Fruit fly (Drosophila melanogaster) whole organism, embryonic: Measurements from ENCODE around the gene Ccp84Ad.

Source experiments
- ATbp ChIP-seq: fragments of 200-800 bp; sonication (Bioruptor generic); optimal IDR thresholded peaks from 2 replicates; lab custom pipeline; 2017; ENCODE audit warnings: missing biosample characterization, mild to moderate bottlenecking, missing genetic modification characterization, missing genetic modification reagents
- Atf3 ChIP-seq: fragments of 200-800 bp; sonication (Bioruptor generic); optimal IDR thresholded peaks from 3 replicates; lab custom pipeline; 2016; ENCODE audit warnings: missing biosample characterization, missing genetic modification characterization
- B-H2 ChIP-seq: fragments of 200-800 bp; sonication (Bioruptor generic); optimal IDR thresholded peaks from 2 replicates; lab custom pipeline; 2018; ENCODE audit warnings: missing biosample characterization, mild to moderate bottlenecking, missing genetic modification characterization
- CG10321 ChIP-seq: fragments of 200-800 bp; sonication (Bioruptor generic); IDR thresholded peaks from 2 replicates; pipeline ENCODE4 v1.3.6; 2022; ENCODE audit warnings: missing biosample characterization, missing genetic modification characterization
- CG10366 ChIP-seq: fragments of 200-800 bp; sonication (Bioruptor generic); IDR thresholded peaks from 2 replicates; pipeline ENCODE4 v1.3.6; 2022; ENCODE audit warnings: missing biosample characterization, missing genetic modification characterization
- CG1233 ChIP-seq: fragments of 200-800 bp; sonication (Bioruptor generic); optimal IDR thresholded peaks from 4 replicates; lab custom pipeline; 2018; ENCODE audit warnings: missing biosample characterization, mild to moderate bottlenecking, missing genetic modification characterization
- CG13287 ChIP-seq: fragments of 200-800 bp; sonication (Bioruptor generic); IDR thresholded peaks from 2 replicates; pipeline ENCODE4 v1.3.6; 2022; ENCODE audit warnings: missing biosample characterization, missing genetic modification characterization; ENCODE audit not compliant: partially characterized antibody
- CG14014 ChIP-seq: fragments of 200-800 bp; sonication (Bioruptor generic); IDR thresholded peaks from 2 replicates; pipeline ENCODE4 v1.3.6; 2022; ENCODE audit warnings: missing biosample characterization, missing genetic modification characterization
- CG1529 ChIP-seq: fragments of 200-800 bp; sonication (Bioruptor generic); optimal IDR thresholded peaks from 3 replicates; lab custom pipeline; 2018; ENCODE audit warnings: missing biosample characterization, missing genetic modification characterization
- CG15479 ChIP-seq: fragments of 200-800 bp; sonication (Bioruptor generic); optimal IDR thresholded peaks from 3 replicates; lab custom pipeline; 2019; ENCODE audit warnings: missing biosample characterization, mild to moderate bottlenecking, missing genetic modification characterization, moderate library complexity
- CG17328 ChIP-seq: fragments of 200-800 bp; sonication (Bioruptor generic); IDR thresholded peaks from 2 replicates; pipeline ENCODE4 v1.3.6; 2022; ENCODE audit warnings: missing biosample characterization, missing genetic modification characterization
- CG2678 ChIP-seq: fragments of 200-800 bp; sonication (Bioruptor generic); optimal IDR thresholded peaks from 3 replicates; lab custom pipeline; 2019; ENCODE audit warnings: missing biosample characterization, mild to moderate bottlenecking, missing genetic modification characterization, moderate library complexity
- CG30431 ChIP-seq: fragments of 200-800 bp; sonication (Bioruptor generic); optimal IDR thresholded peaks from 2 replicates; lab custom pipeline; 2017; ENCODE audit warnings: missing biosample characterization, missing genetic modification characterization
- CG34224 ChIP-seq: fragments of 200-800 bp; sonication (Bioruptor generic); IDR thresholded peaks from 3 replicates; pipeline ENCODE4 v1.3.6; 2022; ENCODE audit warnings: missing biosample characterization, missing genetic modification characterization; ENCODE audit not compliant: partially characterized antibody
- CG4328 ChIP-seq: fragments of 200-800 bp; sonication (Bioruptor generic); optimal IDR thresholded peaks from 3 replicates; lab custom pipeline; 2017; ENCODE audit warnings: missing biosample characterization, missing genetic modification reagents, missing genetic modification characterization
- CG4854 ChIP-seq: fragments of 200-800 bp; sonication (Bioruptor generic); optimal IDR thresholded peaks from 2 replicates; lab custom pipeline; 2016; ENCODE audit warnings: missing biosample characterization, missing genetic modification characterization, inconsistent platforms
- CG6175 ChIP-seq: fragments of 200-800 bp; sonication (Bioruptor generic); IDR thresholded peaks from 3 replicates; pipeline ENCODE4 v1.3.6; 2022; ENCODE audit warnings: missing biosample characterization, missing genetic modification characterization
- CG6813 ChIP-seq: fragments of 200-800 bp; sonication (Bioruptor generic); optimal IDR thresholded peaks from 2 replicates; lab custom pipeline; 2017; ENCODE audit warnings: missing biosample characterization, missing genetic modification characterization, mild to moderate bottlenecking, moderate library complexity, missing genetic modification reagents
- CG7963 ChIP-seq: fragments of 200-800 bp; sonication (Bioruptor generic); IDR thresholded peaks from 3 replicates; pipeline ENCODE4 v1.3.6; 2022; ENCODE audit warnings: missing biosample characterization, missing genetic modification characterization; ENCODE audit not compliant: partially characterized antibody
- CG7987 ChIP-seq: fragments of 200-800 bp; sonication (Bioruptor generic); optimal IDR thresholded peaks from 2 replicates; lab custom pipeline; 2018; ENCODE audit warnings: missing biosample characterization, mild to moderate bottlenecking, missing genetic modification characterization, moderate library complexity
- CG9817 ChIP-seq: fragments of 200-800 bp; sonication (Bioruptor generic); optimal IDR thresholded peaks from 2 replicates; lab custom pipeline; 2018; ENCODE audit warnings: missing biosample characterization, mild to moderate bottlenecking, missing genetic modification characterization, moderate library complexity
- Dp ChIP-seq: fragments of 200-800 bp; sonication (Bioruptor generic); optimal IDR thresholded peaks from 2 replicates; lab custom pipeline; 2018; ENCODE audit warnings: missing biosample characterization, mild to moderate bottlenecking, missing genetic modification characterization, moderate library complexity
- Hey ChIP-seq: fragments of 200-800 bp; sonication (Bioruptor generic); optimal IDR thresholded peaks from 3 replicates; lab custom pipeline; 2018; ENCODE audit warnings: missing biosample characterization, mild to moderate bottlenecking, missing genetic modification characterization
- Jarid2 ChIP-seq: fragments of 200-800 bp; sonication (Bioruptor generic); optimal IDR thresholded peaks from 3 replicates; lab custom pipeline; 2017; ENCODE audit warnings: mild to moderate bottlenecking, missing biosample characterization, missing genetic modification reagents, missing genetic modification characterization
- Lhr ChIP-seq: fragments of 200-800 bp; sonication (Bioruptor generic); optimal IDR thresholded peaks from 3 replicates; lab custom pipeline; 2017; ENCODE audit warnings: mild to moderate bottlenecking, missing biosample characterization, missing genetic modification reagents, missing genetic modification characterization
- MTF-1 ChIP-seq: fragments of 200-800 bp; sonication (Bioruptor generic); optimal IDR thresholded peaks from 2 replicates; lab custom pipeline; 2018; ENCODE audit warnings: missing biosample characterization, mild to moderate bottlenecking, missing genetic modification characterization, borderline replicate concordance
- Mad ChIP-seq: fragments of 200-800 bp; sonication (Bioruptor generic); optimal IDR thresholded peaks from 2 replicates; lab custom pipeline; 2016; ENCODE audit warnings: missing biosample characterization, missing genetic modification characterization
- NC2α ChIP-seq: fragments of 200-800 bp; sonication (Bioruptor generic); optimal IDR thresholded peaks from 2 replicates; lab custom pipeline; 2016; ENCODE audit warnings: missing biosample characterization, missing genetic modification characterization
- Nf-YA ChIP-seq: fragments of 200-800 bp; sonication (Bioruptor generic); IDR thresholded peaks from 2 replicates; pipeline ENCODE4 v1.3.6; 2022; ENCODE audit warnings: missing biosample characterization, missing genetic modification characterization
- Pdp1 ChIP-seq, 2 experiments: fragments of 200-800 bp; sonication (Bioruptor generic); optimal IDR thresholded peaks; 3 replicates each; lab custom pipeline; 2016; ENCODE audit warnings: missing biosample characterization in 2 of 2, missing genetic modification characterization in 2 of 2, mild to moderate bottlenecking in 1 of 2, moderate library complexity in 1 of 2
- Sin3A ChIP-seq: fragments of >200 bp; optimal IDR thresholded peaks from 2 replicates; lab custom pipeline; 2018
- Ssrp ChIP-seq: fragments of 200-800 bp; sonication (Bioruptor generic); optimal IDR thresholded peaks from 2 replicates; lab custom pipeline; 2018; ENCODE audit warnings: missing biosample characterization, mild to moderate bottlenecking, missing genetic modification characterization, moderate library complexity
- amos ChIP-seq: fragments of 200-800 bp; sonication (Bioruptor generic); IDR thresholded peaks from 2 replicates; pipeline ENCODE4 v1.3.6; 2022; ENCODE audit warnings: missing biosample characterization, missing genetic modification characterization; ENCODE audit not compliant: partially characterized antibody
- bsh ChIP-seq, 2 experiments: fragments of 200-800 bp; sonication (Bioruptor generic); optimal IDR thresholded peaks; 2 replicates each; lab custom pipeline; 2017 to 2018; ENCODE audit warnings: mild to moderate bottlenecking in 2 of 2, missing biosample characterization in 2 of 2, missing genetic modification characterization in 2 of 2, moderate library complexity in 1 of 2
- cas ChIP-seq: fragments of 200-800 bp; sonication (Bioruptor generic); IDR thresholded peaks from 2 replicates; pipeline ENCODE4 v1.3.6; 2022; ENCODE audit warnings: missing biosample characterization, missing genetic modification characterization
- chinmo ChIP-seq: fragments of 200-800 bp; sonication (Bioruptor generic); IDR thresholded peaks from 4 replicates; pipeline ENCODE4 v1.3.6; 2022; ENCODE audit warnings: missing biosample characterization, missing genetic modification characterization; ENCODE audit not compliant: partially characterized antibody
- ci ChIP-seq: fragments of 200-800 bp; sonication (Bioruptor generic); IDR thresholded peaks from 3 replicates; pipeline ENCODE4 v1.3.6; 2022; ENCODE audit warnings: missing biosample characterization, missing genetic modification characterization
- fd3F ChIP-seq: fragments of 200-800 bp; sonication (Bioruptor generic); optimal IDR thresholded peaks from 2 replicates; lab custom pipeline; 2018; ENCODE audit warnings: missing biosample characterization, mild to moderate bottlenecking, missing genetic modification characterization, moderate library complexity
- grau ChIP-seq: fragments of 200-800 bp; optimal IDR thresholded peaks from 3 replicates; lab custom pipeline; 2019; ENCODE audit warnings: missing biosample characterization, mild to moderate bottlenecking, missing genetic modification characterization, moderate library complexity
- grn ChIP-seq: fragments of 200-800 bp; sonication (Bioruptor generic); optimal IDR thresholded peaks from 3 replicates; lab custom pipeline; 2017; ENCODE audit warnings: missing biosample characterization, missing genetic modification characterization
- lov ChIP-seq, 2 experiments: fragments of 200-800 bp in 1 of 2; fragments of >200 bp in 1 of 2; sonication (Bioruptor generic) in 1 of 2; IDR thresholded peaks in 1 of 2; optimal IDR thresholded peaks in 1 of 2; 2 replicates in 1 of 2; 3 replicates in 1 of 2; pipeline versions ENCODE4 v1.3.6 to Lab custom; 2017 to 2022; ENCODE audit warnings: missing biosample characterization in 1 of 2, missing genetic modification characterization in 1 of 2
- nerfin-1 ChIP-seq: fragments of 200-800 bp; sonication (Bioruptor generic); optimal IDR thresholded peaks from 3 replicates; lab custom pipeline; 2019; ENCODE audit warnings: missing biosample characterization, mild to moderate bottlenecking, missing genetic modification characterization, moderate library complexity
- sd ChIP-seq: fragments of 200-800 bp; sonication (Bioruptor generic); optimal IDR thresholded peaks from 3 replicates; lab custom pipeline; 2018; ENCODE audit warnings: missing biosample characterization, mild to moderate bottlenecking, missing genetic modification characterization, moderate library complexity
- tgo ChIP-seq: fragments of 200-800 bp; sonication (Bioruptor generic); IDR thresholded peaks from 3 replicates; pipeline ENCODE4 v1.3.6; 2022; ENCODE audit warnings: missing biosample characterization, missing genetic modification characterization
- zfh1 ChIP-seq: fragments of 200-800 bp; sonication (Bioruptor generic); IDR thresholded peaks from 3 replicates; pipeline ENCODE4 v1.3.6; 2022; ENCODE audit warnings: missing biosample characterization, missing genetic modification characterization

Gene Ccp84Ad

dm6 chr3R:6664371-6665116 is 28.0 kb upstream of the Ccp84Ad start (continued):
- peak; percentile 56 for TF ChIP-seq CG15479 (GFP tag; lab: Kevin White, UChicago)
- TF ChIP-seq ci (GFP tag; lab: Robert Waterston, UW): peak; percentile 30; the same call in 2 of the 3 replicates
- 0 out of 3 replicates have a peak, but pooled peaks have one; percentile 10 for TF ChIP-seq CG34224
- peak; percentile 6 for TF ChIP-seq MTF-1
- TF ChIP-seq CG7963: 0 out of 3 replicates have a peak, but pooled peaks have one; percentile 15
- peak; percentile 31 for TF ChIP-seq Ssrp (tag; lab: Kevin White, UChicago)
- peak; percentile 20 for TF ChIP-seq CG2678
- TF ChIP-seq CG6813 (GFP tag; lab: Kevin White, UChicago): peak; percentile 49
- 0 out of 4 replicates have a peak, but pooled peaks have one; percentile 32 for TF ChIP-seq chinmo (GFP tag; lab: Robert Waterston, UW)
- TF ChIP-seq Lhr (GFP tag; lab: Kevin White, UChicago): peak; percentile 3

dm6 chr3R:6665117-6665654 is 27.3 kb upstream of the Ccp84Ad start:
- TF ChIP-seq CG6813 (GFP tag; lab: Kevin White, UChicago): peak; percentile 44
- no peak for TF ChIP-seq Dp (GFP tag; lab: Kevin White, UChicago)
- peak; percentile 3 for TF ChIP-seq Jarid2 (GFP tag; lab: Kevin White, UChicago)
- TF ChIP-seq Hey (tag; lab: Kevin White, UChicago): peak; percentile 9
- TF ChIP-seq fd3F (GFP tag; lab: Kevin White, UChicago): no peak
- TF ChIP-seq Nf-YA (GFP tag; lab: Robert Waterston, UW): peak; percentile 55
- TF ChIP-seq ATbp (GFP tag; lab: Kevin White, UChicago): peak; percentile 80
- TF ChIP-seq nerfin-1 (tag; lab: Kevin White, UChicago): no peak
- no peak for TF ChIP-seq B-H2 (GFP tag; lab: Kevin White, UChicago)
- TF ChIP-seq sd: no peak
- TF ChIP-seq lov (optimal IDR thresholded peaks at IDR 0.05; lab: Kevin White, UChicago): no peak
- TF ChIP-seq lov (GFP tag; IDR thresholded peaks at IDR 0.05; lab: Robert Waterston, UW): 0 out of 3 replicates have a peak, but pooled peaks have one; percentile 65
- TF ChIP-seq CG15479 (GFP tag; lab: Kevin White, UChicago): peak; percentile 21
- peak; percentile 66 for TF ChIP-seq zfh1 (GFP tag; lab: Robert Waterston, UW)
- TF ChIP-seq amos (GFP tag; lab: Robert Waterston, UW): no peak
- peak; percentile 53 for TF ChIP-seq CG17328
- peak; percentile 49 for TF ChIP-seq Lhr (GFP tag; lab: Kevin White, UChicago)
- no peak for TF ChIP-seq Pdp1 (GFP tag; optimal IDR thresholded peaks at IDR 0.05; lab: Kevin White, UChicago)
- TF ChIP-seq CG1529: peak; percentile 39
- TF ChIP-seq CG10321 (GFP tag; lab: Robert Waterston, UW): no peak
- TF ChIP-seq CG9817 (tag; lab: Kevin White, UChicago): no peak
- no peak for TF ChIP-seq tgo (GFP tag; lab: Robert Waterston, UW)
- TF ChIP-seq CG10366: no peak
- TF ChIP-seq CG1233 (GFP tag; lab: Kevin White, UChicago): peak; percentile 31
- peak; percentile 41 for TF ChIP-seq grau (tag; lab: Kevin White, UChicago)
- no peak for TF ChIP-seq Atf3 (GFP tag; lab: Kevin White, UChicago)
- no peak for TF ChIP-seq Mad (GFP tag; lab: Kevin White, UChicago)
- peak; percentile 69 for TF ChIP-seq grn (GFP tag; lab: Kevin White, UChicago)
- peak; percentile 81 for TF ChIP-seq ci (GFP tag; lab: Robert Waterston, UW)
- TF ChIP-seq CG6175 (GFP tag; lab: Robert Waterston, UW): 0 out of 3 replicates have a peak, but pooled peaks have one; percentile 51
- TF ChIP-seq CG4854 (GFP tag; lab: Kevin White, UChicago): no peak
- TF ChIP-seq bsh (GFP tag; optimal IDR thresholded peaks at IDR 0.05; lab: Kevin White, UChicago): peak in 1 of 2 experiments; percentile 57
- no peak for TF ChIP-seq NC2α (GFP tag; lab: Kevin White, UChicago)
- TF ChIP-seq CG14014 (GFP tag; lab: Robert Waterston, UW): no peak
- 0 out of 2 replicates have a peak, but pooled peaks have one; percentile 6 for TF ChIP-seq cas
- TF ChIP-seq Sin3A: no peak
- TF ChIP-seq CG13287 (GFP tag; lab: Robert Waterston, UW): no peak
- TF ChIP-seq CG30431: peak; percentile 13
- peak; percentile 17 for TF ChIP-seq CG7987 (GFP tag; lab: Kevin White, UChicago)
- TF ChIP-seq CG4328 (GFP tag; lab: Kevin White, UChicago): peak; percentile 6
